Fruit fly (Drosophila melanogaster): ENCODE data around the gene plh.

DNA sequence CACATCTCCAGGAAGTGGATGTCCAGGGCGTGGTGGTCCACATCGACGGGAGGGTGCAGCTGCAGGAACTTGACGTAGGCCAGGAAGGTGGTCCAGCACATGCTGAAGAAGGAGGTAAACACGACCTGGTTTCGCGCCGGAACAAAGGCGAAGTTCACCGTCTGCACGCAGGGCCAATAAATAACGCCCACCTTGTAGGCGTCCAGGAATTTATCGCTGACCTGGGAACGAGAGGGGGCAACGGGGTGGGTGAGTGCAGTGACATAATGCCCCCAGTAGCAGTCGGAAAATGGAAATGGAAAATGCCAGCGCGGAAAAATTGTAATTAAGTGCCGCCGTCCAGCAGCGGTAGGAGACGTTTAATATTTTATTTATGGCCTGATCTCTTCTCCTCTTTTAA is 24.2 kb downstream of the plh start:
- TF ChIP-seq usp (GFP tag; optimal IDR thresholded peaks at IDR 0.05) (no peak), EcR (GFP tag; optimal IDR thresholded peaks at IDR 0.05) (no peak), pan (optimal IDR thresholded peaks at IDR 0.05) (no peak), CG8478 (optimal IDR thresholded peaks at IDR 0.05) (no peak), Dll (optimal IDR thresholded peaks at IDR 0.05) (no peak)

Data from whole organism.